Worm (Caenorhabditis elegans): Measurements from ENCODE around the gene maph-9.

DNA sequence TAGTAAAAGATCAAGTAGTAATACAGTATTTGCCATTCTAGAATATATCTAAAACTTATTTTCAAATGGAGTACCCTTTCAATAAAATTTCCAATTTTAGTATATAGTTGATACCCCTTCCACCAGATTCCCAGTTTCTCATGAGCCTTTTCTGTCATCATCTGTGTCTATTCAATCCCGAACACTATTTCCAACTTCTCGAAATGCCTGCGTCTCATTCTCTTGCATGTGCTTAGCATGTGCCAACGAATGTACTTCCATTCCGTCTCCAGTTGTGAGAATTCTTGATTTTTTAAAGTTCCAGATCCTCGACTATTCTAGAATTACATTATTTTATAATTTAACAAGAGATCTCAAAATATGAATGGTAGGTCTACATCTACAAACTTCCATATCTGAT lies 10.1 kb downstream of the maph-9 start, which contains the start of gene C42D4.18:
- TF ChIP-seq hnd-1 (tag; optimal IDR thresholded peaks at IDR 0.05): no peak
- TF ChIP-seq scrt-1 (GFP tag; IDR thresholded peaks at IDR 0.05): no peak
- TF ChIP-seq ama-1 (optimal IDR thresholded peaks at IDR 0.05): no peak
- TF ChIP-seq pes-1 (GFP tag; IDR thresholded peaks at IDR 0.05): no peak

Data from whole organism, early embryonic.